Worm (Caenorhabditis elegans): Measurements from ENCODE around the gene nadk-1.

nadk-1 gene

DNA sequence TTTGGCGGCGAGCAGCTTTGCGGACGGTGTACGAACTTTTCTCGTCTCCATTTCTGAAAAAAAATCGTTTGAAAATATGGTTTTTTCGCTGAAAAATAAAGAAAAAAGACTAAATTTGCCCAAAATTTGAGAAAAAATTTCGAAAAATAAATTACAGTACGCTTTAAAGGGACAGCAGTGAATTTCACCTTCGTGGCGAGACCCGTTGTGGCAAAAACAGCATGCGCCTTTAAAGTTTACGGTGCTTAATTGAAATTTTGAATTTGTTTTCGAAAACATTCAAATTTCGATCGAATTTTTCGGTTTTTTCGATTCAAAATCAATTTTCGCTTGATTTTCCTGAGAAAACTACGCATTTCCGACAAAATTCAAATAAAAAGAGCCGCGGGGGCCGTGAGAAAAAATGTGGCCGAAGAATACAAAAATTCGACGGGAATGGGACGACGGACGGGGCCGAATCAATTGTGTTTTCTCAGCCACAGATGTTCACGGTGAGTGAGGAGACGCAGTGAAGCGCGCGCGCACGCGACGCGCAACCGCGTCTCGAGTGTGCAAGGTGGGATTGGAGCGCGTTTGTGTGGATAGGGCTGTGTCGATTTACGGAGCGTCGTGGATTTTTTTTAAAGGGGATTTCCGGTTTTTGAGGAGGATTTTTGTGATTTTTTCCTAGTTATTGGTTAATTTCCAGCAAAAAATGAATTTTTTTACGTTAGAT lies 36.9 kb upstream of the nadk-1 start, which contains the start of gene Y77E11A.7 (continued):
- TF ChIP-seq snpc-1.3 (tag; optimal IDR thresholded peaks at IDR 0.05; ENCODE audit: insufficient read depth): no peak
- peak; percentile 52 for TF ChIP-seq F23B12.7 (tag; optimal IDR thresholded peaks at IDR 0.05; ENCODE audit: insufficient read depth)
- peak; percentile 48; the same call in 1 of the 2 replicates for TF ChIP-seq pbrm-1 (GFP tag; IDR thresholded peaks at IDR 0.05)
- no peak for TF ChIP-seq somi-1 (GFP tag; optimal IDR thresholded peaks at IDR 0.05)
- peak; percentile 98 for TF ChIP-seq madf-3 (GFP tag; IDR thresholded peaks at IDR 0.05)
- TF ChIP-seq T07F8.4 (tag; optimal IDR thresholded peaks at IDR 0.05): no peak
- peak; percentile 61 for TF ChIP-seq Y67H2A.10 (GFP tag; conservative IDR thresholded peaks at IDR 0.05)
- TF ChIP-seq attf-5 (GFP tag; optimal IDR thresholded peaks at IDR 0.05): peak; percentile 99
- TF ChIP-seq pha-4 (tag; optimal IDR thresholded peaks at IDR 0.05): peak; percentile 58
- no peak for TF ChIP-seq ztf-26 (tag; optimal IDR thresholded peaks at IDR 0.05)
- TF ChIP-seq ztf-25 (GFP tag; IDR thresholded peaks at IDR 0.05): 0 out of 2 replicates have a peak, but pooled peaks have one; percentile 40
- TF ChIP-seq lin-40 (tag; optimal IDR thresholded peaks at IDR 0.05): peak; percentile 74
- TF ChIP-seq K12H6.12 (tag; optimal IDR thresholded peaks at IDR 0.05): peak; percentile 94
- peak; percentile 67; the same call in 1 of the 2 replicates for TF ChIP-seq nfyb-1 (GFP tag; IDR thresholded peaks at IDR 0.05)
- TF ChIP-seq gei-17 (GFP tag; optimal IDR thresholded peaks at IDR 0.05): peak; percentile 4
- 0 out of 2 replicates have a peak, but pooled peaks have one; percentile 34 for TF ChIP-seq bed-2 (GFP tag; IDR thresholded peaks at IDR 0.05)

DNA sequence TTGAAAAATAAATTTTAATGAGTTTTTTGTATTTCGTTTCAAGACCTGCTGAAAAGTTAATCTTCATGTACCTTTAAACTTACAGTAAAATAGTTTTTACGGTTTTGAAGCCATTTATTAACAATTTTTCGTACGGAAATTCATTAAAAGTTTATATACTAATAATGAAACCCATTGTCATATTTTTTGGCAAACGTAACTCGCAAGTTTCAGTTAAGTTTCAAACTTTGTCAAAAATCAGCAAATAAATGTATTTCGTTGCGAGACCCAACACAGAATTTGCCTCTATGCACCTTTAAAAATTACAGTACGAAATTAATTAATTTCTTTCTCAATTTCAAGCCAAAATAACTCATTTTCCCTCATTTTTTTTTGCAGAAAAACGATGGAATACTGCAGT lies 36.3 kb upstream of the nadk-1 start, which contains the start of gene jtr-1:
Gene jtr-1 (plus strand): TSS at position 327 of the 400 bp plus-strand sequence.
- peak; percentile 47; the same call in 1 of the 2 replicates for TF ChIP-seq D2030.7 (GFP tag; IDR thresholded peaks at IDR 0.05)
- TF ChIP-seq ceh-91 (GFP tag; IDR thresholded peaks at IDR 0.05): peak; percentile 53
- peak; percentile 93 for TF ChIP-seq F33H1.4 (GFP tag; IDR thresholded peaks at IDR 0.05)
- TF ChIP-seq madf-8 (GFP tag; conservative IDR thresholded peaks at IDR 0.05): peak; percentile 72
- peak; percentile 95 for TF ChIP-seq lsl-1 (GFP tag; optimal IDR thresholded peaks at IDR 0.05)
- TF ChIP-seq hmg-1.2 (GFP tag; IDR thresholded peaks at IDR 0.05): peak; percentile 26; the same call in 1 of the 2 replicates
- peak; percentile 48 for TF ChIP-seq lin-54 (GFP tag; optimal IDR thresholded peaks at IDR 0.05)
- TF ChIP-seq madf-6 (GFP tag; IDR thresholded peaks at IDR 0.05): peak; percentile 81
- no peak for TF ChIP-seq ztf-6 (GFP tag; IDR thresholded peaks at IDR 0.05)
- no peak for TF ChIP-seq lir-1 (GFP tag; conservative IDR thresholded peaks at IDR 0.05)
- peak; percentile 89 for TF ChIP-seq xnd-1 (tag; optimal IDR thresholded peaks at IDR 0.05)

DNA sequence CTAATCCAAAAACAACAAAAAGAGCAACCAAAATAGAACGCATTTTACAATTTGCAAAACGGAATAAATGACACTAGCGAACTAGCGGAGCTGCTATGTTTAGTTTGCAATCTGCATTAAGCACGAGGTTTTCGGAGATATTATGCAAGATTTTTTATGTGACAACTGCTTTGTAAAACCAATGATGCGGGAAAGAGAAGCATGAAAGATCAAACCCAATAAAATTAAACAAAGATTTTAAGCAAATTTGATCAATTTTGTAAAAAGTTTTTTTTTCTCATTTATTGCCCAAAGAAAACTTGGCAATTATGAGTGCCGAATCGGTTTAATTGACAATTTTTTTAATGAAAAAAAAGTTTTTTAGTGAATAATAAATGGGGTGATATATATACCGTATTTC lies 31.9 kb upstream of the nadk-1 start, which contains the start of gene Y77E11A.8:
Gene Y77E11A.8 (minus strand): TSS at position 101 of the 400 bp plus-strand sequence.
- TF ChIP-seq ekl-4 (GFP tag; IDR thresholded peaks at IDR 0.05) (no peak), snpc-1.3 (tag; optimal IDR thresholded peaks at IDR 0.05; ENCODE audit: insufficient read depth) (no peak), atf-7 (tag; optimal IDR thresholded peaks at IDR 0.05) (no peak), mxl-1 (tag; optimal IDR thresholded peaks at IDR 0.05) (no peak), B0035.1 (tag; optimal IDR thresholded peaks at IDR 0.05) (no peak), aptf-3 (GFP tag; IDR thresholded peaks at IDR 0.05) (no peak), snpc-4 (GFP tag; optimal IDR thresholded peaks at IDR 0.05) (no peak), snpc-4 (tag; optimal IDR thresholded peaks at IDR 0.05) (no peak), ztf-28 (GFP tag; IDR thresholded peaks at IDR 0.05) (no peak)
